Worm (Caenorhabditis elegans): Measurements from ENCODE around the gene lipl-4.

The lipl-4 gene

DNA sequence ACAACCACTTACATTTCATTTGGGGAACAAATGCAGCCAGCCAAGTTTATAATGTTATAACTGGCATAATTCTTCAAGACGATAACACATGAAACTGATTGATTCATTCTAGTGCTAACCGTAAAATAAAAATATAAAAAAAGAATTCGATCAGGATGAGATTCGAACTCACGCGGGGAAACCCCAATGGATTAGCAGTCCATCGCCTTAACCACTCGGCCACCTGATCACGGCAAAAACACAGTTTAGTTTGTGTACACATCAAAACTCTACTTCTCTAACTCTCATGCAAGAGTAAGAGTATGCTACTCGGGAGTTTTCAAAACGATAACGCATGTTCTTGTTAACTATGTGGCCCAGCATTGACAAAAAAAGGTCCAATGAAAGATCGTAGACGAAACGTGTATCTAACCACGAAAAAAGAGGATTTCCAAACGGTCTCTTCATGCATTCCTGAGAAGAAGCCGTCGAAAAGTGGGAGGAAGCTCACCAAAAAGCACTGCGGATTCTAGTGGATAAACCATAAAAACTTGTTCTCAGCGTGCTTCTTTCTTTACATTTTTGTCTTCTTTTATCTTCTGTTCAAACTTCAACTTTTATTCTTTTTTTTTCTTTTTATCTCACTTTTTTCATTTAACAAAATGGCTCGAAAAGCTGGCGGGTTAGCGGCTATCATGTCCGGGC, 1.9 kb downstream of the lipl-4 start, which contains the start of gene twk-10:
twk-10 (plus strand) TSS at position 634 of the 684 bp plus-strand sequence.
- peak; percentile 43 for TF ChIP-seq sma-9 (GFP tag; optimal IDR thresholded peaks at IDR 0.05)
- TF ChIP-seq sma-9 (tag; optimal IDR thresholded peaks at IDR 0.05): no peak
- TF ChIP-seq sma-3 (GFP tag; optimal IDR thresholded peaks at IDR 0.05): peak; percentile 19
- peak; percentile 59 for TF ChIP-seq fos-1 (tag; optimal IDR thresholded peaks at IDR 0.05)
- TF ChIP-seq ztf-11 (tag; optimal IDR thresholded peaks at IDR 0.05): no peak
- no peak for TF ChIP-seq F13H6.1 (tag; optimal IDR thresholded peaks at IDR 0.05)
- TF ChIP-seq nhr-23 (tag; optimal IDR thresholded peaks at IDR 0.05): no peak
- TF ChIP-seq nhr-129 (tag; optimal IDR thresholded peaks at IDR 0.05): peak; percentile 54
- TF ChIP-seq C34F6.9 (tag; optimal IDR thresholded peaks at IDR 0.05): peak; percentile 18
- no peak for TF ChIP-seq lsy-2 (tag; optimal IDR thresholded peaks at IDR 0.05)
- no peak for TF ChIP-seq nhr-10 (tag; optimal IDR thresholded peaks at IDR 0.05)
- no peak for TF ChIP-seq dmd-4 (tag; optimal IDR thresholded peaks at IDR 0.05)

DNA sequence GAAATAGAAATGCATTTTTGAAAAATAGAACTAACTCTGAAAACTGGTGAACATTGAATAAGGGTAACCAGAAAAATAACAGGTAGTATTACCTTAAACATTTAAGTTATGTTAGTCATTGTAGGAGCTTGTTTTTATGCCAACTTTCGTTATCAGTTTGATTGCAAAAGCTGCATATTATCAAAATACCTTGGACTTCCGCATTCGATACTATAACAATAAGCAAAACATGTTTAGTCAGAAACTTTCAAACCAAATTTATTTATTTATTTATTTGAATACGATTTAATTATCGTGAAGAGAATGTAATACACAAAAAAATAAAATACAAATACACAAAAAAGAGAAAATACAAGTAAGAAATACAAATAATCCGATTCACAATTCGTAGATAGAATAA, 4.3 kb downstream of the lipl-4 start, which contains the start of gene K04A8.19:
K04A8.19 (minus strand) TSS at position 101 of the 400 bp plus-strand sequence.
- no peak for TF ChIP-seq nhr-237 (tag; optimal IDR thresholded peaks at IDR 0.05)
- no peak for TF ChIP-seq snpc-4 (tag; optimal IDR thresholded peaks at IDR 0.05)
- no peak for TF ChIP-seq blmp-1 (tag; optimal IDR thresholded peaks at IDR 0.05; ENCODE audit: insufficient read depth)
- no peak for TF ChIP-seq nhr-11 (tag; optimal IDR thresholded peaks at IDR 0.05)
- TF ChIP-seq egl-27 (tag; optimal IDR thresholded peaks at IDR 0.05): no peak
- TF ChIP-seq mdl-1 (tag; optimal IDR thresholded peaks at IDR 0.05): no peak
- no peak for TF ChIP-seq Y55F3AM.14 (GFP tag; optimal IDR thresholded peaks at IDR 0.05)
- no peak for TF ChIP-seq elt-1 (tag; optimal IDR thresholded peaks at IDR 0.05)
- TF ChIP-seq ceh-82 (tag; optimal IDR thresholded peaks at IDR 0.05): no peak
- no peak for TF ChIP-seq nhr-77 (tag; optimal IDR thresholded peaks at IDR 0.05)
- no peak for TF ChIP-seq peb-1 (tag; optimal IDR thresholded peaks at IDR 0.05)
- no peak for TF ChIP-seq mab-5 (tag; optimal IDR thresholded peaks at IDR 0.05)
- no peak for TF ChIP-seq nhr-10 (tag; optimal IDR thresholded peaks at IDR 0.05)
- no peak for TF ChIP-seq unc-55 (GFP tag; optimal IDR thresholded peaks at IDR 0.05)
- TF ChIP-seq ZK546.5 (tag; optimal IDR thresholded peaks at IDR 0.05): no peak
- TF ChIP-seq F13H6.1 (tag; optimal IDR thresholded peaks at IDR 0.05): no peak
- no peak for TF ChIP-seq skn-1 (tag; optimal IDR thresholded peaks at IDR 0.05)
- TF ChIP-seq ztf-11 (tag; optimal IDR thresholded peaks at IDR 0.05): no peak
- TF ChIP-seq alr-1 (tag; optimal IDR thresholded peaks at IDR 0.05): no peak
- TF ChIP-seq unc-62 (GFP tag; optimal IDR thresholded peaks at IDR 0.05): no peak

DNA sequence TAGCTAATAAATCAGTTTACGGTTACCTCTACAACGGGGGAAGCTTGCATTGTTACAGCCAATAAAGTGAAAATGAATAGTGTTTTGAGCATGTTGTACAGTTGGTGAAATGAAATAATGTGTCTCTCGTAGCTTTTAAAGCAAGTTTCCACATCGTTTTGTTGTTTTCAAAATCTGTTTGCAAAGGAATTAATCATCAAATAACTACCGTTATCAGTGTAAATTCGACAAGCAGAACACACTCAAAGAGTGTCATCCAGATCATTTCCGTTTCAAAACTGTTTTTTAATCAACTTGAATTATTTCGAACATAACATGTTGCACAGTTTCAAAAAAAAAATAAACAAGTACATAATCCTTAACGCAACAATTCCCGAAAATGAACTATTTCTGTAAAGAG, 7.1 kb downstream of the lipl-4 start, which contains the start of gene spp-27:
spp-27 (minus strand) TSS at position 101 of the 400 bp plus-strand sequence.
- TF ChIP-seq elt-1 (tag; optimal IDR thresholded peaks at IDR 0.05): no peak
- TF ChIP-seq nhr-21 (tag; optimal IDR thresholded peaks at IDR 0.05): no peak
- TF ChIP-seq mdl-1 (tag; optimal IDR thresholded peaks at IDR 0.05): no peak
- TF ChIP-seq nhr-25 (tag; optimal IDR thresholded peaks at IDR 0.05): no peak
- no peak for TF ChIP-seq lsy-2 (tag; optimal IDR thresholded peaks at IDR 0.05)
- no peak for TF ChIP-seq unc-62 (GFP tag; optimal IDR thresholded peaks at IDR 0.05)
- TF ChIP-seq lin-13 (GFP tag; optimal IDR thresholded peaks at IDR 0.05): no peak
- no peak for TF ChIP-seq unc-55 (GFP tag; optimal IDR thresholded peaks at IDR 0.05)
- no peak for TF ChIP-seq C34F6.9 (tag; optimal IDR thresholded peaks at IDR 0.05)
- no peak for TF ChIP-seq ztf-11 (tag; optimal IDR thresholded peaks at IDR 0.05)
- no peak for TF ChIP-seq nhr-77 (tag; optimal IDR thresholded peaks at IDR 0.05)
- TF ChIP-seq sem-4 (tag; optimal IDR thresholded peaks at IDR 0.05): no peak
- no peak for TF ChIP-seq aly-2 (tag; optimal IDR thresholded peaks at IDR 0.05)
- no peak for TF ChIP-seq ama-1 (optimal IDR thresholded peaks at IDR 0.05)
- no peak for TF ChIP-seq nhr-6 (tag; optimal IDR thresholded peaks at IDR 0.05)
- TF ChIP-seq ceh-16 (tag; optimal IDR thresholded peaks at IDR 0.05): no peak
- TF ChIP-seq sma-3 (GFP tag; optimal IDR thresholded peaks at IDR 0.05): no peak

DNA sequence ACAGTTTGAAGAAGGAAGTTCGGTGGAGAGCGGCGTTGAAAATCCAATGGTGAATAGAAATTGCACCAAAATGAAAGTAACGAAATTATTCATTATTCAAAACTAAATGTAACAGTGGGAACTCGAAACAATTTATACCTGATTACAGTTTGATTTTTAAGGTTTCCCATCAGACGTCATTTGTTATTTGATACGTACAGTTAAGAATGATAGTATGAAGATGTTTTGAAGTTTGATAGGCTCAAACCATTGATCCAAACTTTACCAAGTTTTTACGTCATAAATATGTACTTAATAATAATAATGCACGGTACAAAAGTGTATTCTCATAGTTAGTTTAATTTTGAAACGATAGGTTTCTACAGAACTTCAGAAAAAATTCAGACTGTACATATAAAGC, 8.1 kb downstream of the lipl-4 start, which contains the start of gene spp-20:
spp-20 (minus strand) TSS at position 101 of the 400 bp plus-strand sequence.
- TF ChIP-seq sma-9 (GFP tag; optimal IDR thresholded peaks at IDR 0.05) (no peak), sma-9 (tag; optimal IDR thresholded peaks at IDR 0.05) (no peak), nhr-77 (tag; optimal IDR thresholded peaks at IDR 0.05) (no peak), nhr-21 (tag; optimal IDR thresholded peaks at IDR 0.05) (no peak), sma-3 (GFP tag; optimal IDR thresholded peaks at IDR 0.05) (no peak), lin-11 (tag; optimal IDR thresholded peaks at IDR 0.05) (no peak), nhr-23 (tag; optimal IDR thresholded peaks at IDR 0.05) (no peak), aly-2 (tag; optimal IDR thresholded peaks at IDR 0.05) (no peak), egl-27 (tag; optimal IDR thresholded peaks at IDR 0.05) (no peak)

Data from whole organism, L2 larva.